Worm (Caenorhabditis elegans): ENCODE measurements around the gene D1005.10.

D1005.10 gene

DNA sequence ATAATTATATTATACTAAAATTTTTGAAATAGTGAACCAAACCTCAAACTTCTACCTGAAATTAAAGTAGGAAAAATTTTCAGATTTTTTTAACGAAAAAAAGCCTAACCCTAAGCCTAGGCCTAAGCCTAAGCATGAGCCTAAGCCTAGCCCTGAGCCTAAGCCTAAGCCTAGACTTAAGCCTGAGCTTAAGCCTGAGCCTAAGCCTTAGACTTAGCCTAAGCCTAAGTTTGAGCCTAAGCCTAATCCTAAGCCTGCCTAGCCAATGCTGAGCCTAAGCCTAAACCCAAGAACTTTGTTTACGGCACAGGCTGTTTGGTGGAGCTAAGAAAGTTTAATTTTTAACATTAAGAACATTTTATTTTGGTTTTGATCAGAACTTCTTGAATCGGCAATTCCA lies 10.0 kb upstream of the D1005.10 start:
- no peak for TF ChIP-seq hmg-20 (GFP tag; IDR thresholded peaks at IDR 0.05)
- TF ChIP-seq unc-130 (GFP tag; optimal IDR thresholded peaks at IDR 0.05) = no peak
- no peak for TF ChIP-seq snpc-4 (GFP tag; optimal IDR thresholded peaks at IDR 0.05)
- TF ChIP-seq snpc-4 (tag; optimal IDR thresholded peaks at IDR 0.05) = no peak
- no peak for TF ChIP-seq tlf-1 (GFP tag; optimal IDR thresholded peaks at IDR 0.05)
- TF ChIP-seq sdz-38 (tag; optimal IDR thresholded peaks at IDR 0.05) = no peak
- TF ChIP-seq hlh-26 (GFP tag; conservative IDR thresholded peaks at IDR 0.05) = no peak
- TF ChIP-seq madf-6 (GFP tag; IDR thresholded peaks at IDR 0.05) = no peak
- TF ChIP-seq dox-1 (GFP tag; IDR thresholded peaks at IDR 0.05) = no peak
- no peak for TF ChIP-seq ceh-100 (GFP tag; IDR thresholded peaks at IDR 0.05)
- no peak for TF ChIP-seq F37B4.10 (GFP tag; IDR thresholded peaks at IDR 0.05)
- TF ChIP-seq ets-4 (GFP tag; optimal IDR thresholded peaks at IDR 0.05) = no peak
- no peak for TF ChIP-seq ekl-4 (GFP tag; IDR thresholded peaks at IDR 0.05)
- TF ChIP-seq attf-5 (GFP tag; optimal IDR thresholded peaks at IDR 0.05) = no peak
- TF ChIP-seq tbp1 (GFP tag; optimal IDR thresholded peaks at IDR 0.05) = no peak
- TF ChIP-seq F23B12.7 (tag; optimal IDR thresholded peaks at IDR 0.05; ENCODE audit: insufficient read depth) = no peak

DNA sequence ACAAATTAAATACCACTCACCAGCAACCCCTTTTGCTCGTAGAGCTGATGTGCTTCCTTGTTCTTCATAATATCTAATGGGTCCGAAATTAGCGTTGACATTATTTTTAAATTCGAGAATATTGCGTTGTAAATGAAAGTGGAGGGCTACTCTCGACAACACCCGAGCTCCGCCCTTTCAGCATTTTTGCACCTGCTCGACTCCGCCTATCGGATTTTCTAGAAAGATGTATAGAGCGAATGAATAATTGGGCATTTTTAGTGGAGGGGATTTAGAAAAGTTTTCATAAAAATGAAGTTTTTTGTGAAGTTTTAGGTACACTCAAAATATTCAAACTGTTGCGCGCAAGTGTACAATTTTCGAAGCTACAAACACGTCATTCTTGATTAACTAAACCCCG lies 8.3 kb upstream of the D1005.10 start, which contains the start of gene F09E10.5:
Gene F09E10.5, minus strand, starts transcription at position 101 of the 400 bp plus-strand sequence.
- no peak for TF ChIP-seq pha-4 (tag; optimal IDR thresholded peaks at IDR 0.05)

DNA sequence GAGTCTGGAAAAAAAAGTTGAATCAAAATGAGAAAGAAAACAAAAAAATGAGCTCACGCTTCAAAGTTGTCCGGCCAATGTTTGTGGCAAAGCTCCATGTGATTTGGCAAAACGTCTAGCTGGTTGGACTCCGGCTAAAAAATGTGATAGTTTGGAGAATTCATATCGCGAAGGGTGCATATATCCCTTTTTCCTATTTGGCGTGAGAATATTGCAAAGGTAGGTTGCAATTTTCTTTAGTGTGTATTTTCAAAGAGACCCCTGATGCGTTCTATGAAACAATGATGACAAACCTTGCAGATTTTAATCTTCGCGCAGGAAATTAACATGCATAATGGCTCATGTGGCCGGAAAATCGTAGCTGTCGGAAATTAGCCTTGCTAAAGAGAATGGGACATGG lies 6.2 kb upstream of the D1005.10 start:
- TF ChIP-seq lin-40 (tag; optimal IDR thresholded peaks at IDR 0.05) = peak; percentile 56
- TF ChIP-seq ceh-79 (tag; optimal IDR thresholded peaks at IDR 0.05) = no peak
- TF ChIP-seq Y56A3A.18 (GFP tag; IDR thresholded peaks at IDR 0.05) = 0 out of 2 replicates have a peak, but pooled peaks have one; percentile 32
- no peak for TF ChIP-seq cebp-2 (GFP tag; IDR thresholded peaks at IDR 0.05)
- no peak for TF ChIP-seq dpff-1 (tag; optimal IDR thresholded peaks at IDR 0.05)
- no peak for TF ChIP-seq pbrm-1 (GFP tag; IDR thresholded peaks at IDR 0.05)
- TF ChIP-seq hmg-1.2 (GFP tag; IDR thresholded peaks at IDR 0.05) = no peak
- TF ChIP-seq let-607 (tag; optimal IDR thresholded peaks at IDR 0.05) = no peak
- TF ChIP-seq ama-1 (optimal IDR thresholded peaks at IDR 0.05) = no peak
- TF ChIP-seq ama-1 (GFP tag; optimal IDR thresholded peaks at IDR 0.05) = no peak
- TF ChIP-seq snpc-1.3 (tag; optimal IDR thresholded peaks at IDR 0.05; ENCODE audit: insufficient read depth) = no peak
- no peak for TF ChIP-seq F10E7.11 (tag; optimal IDR thresholded peaks at IDR 0.05)
- no peak for TF ChIP-seq rpc-1 (optimal IDR thresholded peaks at IDR 0.05)
- no peak for TF ChIP-seq rpc-1 (tag; optimal IDR thresholded peaks at IDR 0.05)
- peak in 1 of 3 experiments; percentile 21 for TF ChIP-seq lin-35 (GFP tag; optimal IDR thresholded peaks at IDR 0.05)
- no peak for TF ChIP-seq cebp-1 (GFP tag; IDR thresholded peaks at IDR 0.05)
- TF ChIP-seq cebp-1 (tag; optimal IDR thresholded peaks at IDR 0.05) = peak; percentile 31
- peak; percentile 86 for TF ChIP-seq gei-17 (GFP tag; optimal IDR thresholded peaks at IDR 0.05)
- no peak for TF ChIP-seq madf-6 (GFP tag; IDR thresholded peaks at IDR 0.05)
- TF ChIP-seq ztf-6 (GFP tag; IDR thresholded peaks at IDR 0.05) = no peak
- peak; percentile 36; the same call in 1 of the 2 replicates for TF ChIP-seq dox-1 (GFP tag; IDR thresholded peaks at IDR 0.05)
- no peak for TF ChIP-seq T26A5.8 (tag; optimal IDR thresholded peaks at IDR 0.05)
- TF ChIP-seq F52B5.7 (tag; optimal IDR thresholded peaks at IDR 0.05) = no peak
- TF ChIP-seq ccch-3 (GFP tag; optimal IDR thresholded peaks at IDR 0.05) = no peak
- TF ChIP-seq hrde-1 (tag; optimal IDR thresholded peaks at IDR 0.05; ENCODE audit: borderline replicate concordance) = no peak
- TF ChIP-seq ekl-4 (GFP tag; IDR thresholded peaks at IDR 0.05) = no peak
- no peak for TF ChIP-seq mes-4 (tag; optimal IDR thresholded peaks at IDR 0.05)
- no peak for TF ChIP-seq bed-1 (GFP tag; IDR thresholded peaks at IDR 0.05)
- TF ChIP-seq unc-62 (GFP tag; optimal IDR thresholded peaks at IDR 0.05) = no peak
- TF ChIP-seq repo-1 (tag; optimal IDR thresholded peaks at IDR 0.05) = no peak
- TF ChIP-seq nhr-179 (tag; optimal IDR thresholded peaks at IDR 0.05) = no peak
- TF ChIP-seq tlf-1 (GFP tag; optimal IDR thresholded peaks at IDR 0.05) = no peak
- no peak for TF ChIP-seq efl-1 (GFP tag; optimal IDR thresholded peaks at IDR 0.05)
- no peak for TF ChIP-seq B0336.3 (GFP tag; IDR thresholded peaks at IDR 0.05)
- no peak for TF ChIP-seq rcor-1 (GFP tag; IDR thresholded peaks at IDR 0.05)
